Fruit fly (Drosophila melanogaster): Measurements from ENCODE around the gene CG32547.
A peak's percentile ranks its signal among the peaks of the same experiment; 100 is the strongest.

The CG32547 gene

DNA sequence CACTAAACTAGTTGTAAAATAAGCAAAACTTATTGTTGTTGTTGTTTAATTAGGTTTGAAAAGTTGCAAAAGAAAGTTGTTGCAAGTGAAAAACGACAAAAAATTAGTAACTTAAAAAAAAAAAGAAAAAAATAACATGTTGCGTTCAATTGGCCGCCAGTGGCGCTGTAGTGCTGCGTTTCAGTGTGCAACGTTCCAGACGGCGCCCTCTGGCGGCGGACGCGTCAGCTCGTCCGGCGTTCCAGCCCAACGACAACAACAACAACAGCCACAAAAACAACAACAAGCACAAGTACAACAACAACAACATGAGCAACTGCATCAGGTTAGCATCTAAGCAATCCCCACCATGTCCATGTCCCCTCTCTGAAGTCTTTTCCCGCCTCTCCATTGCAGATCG is 38.1 kb upstream of the CG32547 start (continued):
- TF ChIP-seq zf30C (GFP tag; optimal IDR thresholded peaks at IDR 0.05) (no peak), CG14050 (GFP tag; IDR thresholded peaks at IDR 0.05) (no peak), CG1647 (GFP tag; optimal IDR thresholded peaks at IDR 0.05) (no peak), CG6854 (GFP tag; optimal IDR thresholded peaks at IDR 0.05) (no peak), CG30403 (GFP tag; optimal IDR thresholded peaks at IDR 0.05) (peak; percentile 26), Dll (GFP tag; IDR thresholded peaks at IDR 0.05; ENCODE audit: partially characterized antibody) (no peak), CG6689 (GFP tag; IDR thresholded peaks at IDR 0.05) (peak; percentile 34; the same call in 1 of the 2 replicates), scrt (GFP tag; optimal IDR thresholded peaks at IDR 0.05) (no peak), Tbp (GFP tag; optimal IDR thresholded peaks at IDR 0.05) (no peak), br (optimal IDR thresholded peaks at IDR 0.05) (no peak), CG2202 (tag; optimal IDR thresholded peaks at IDR 0.05) (no peak), lab (GFP tag; optimal IDR thresholded peaks at IDR 0.05) (no peak), Dp (GFP tag; optimal IDR thresholded peaks at IDR 0.05) (no peak), bowl (GFP tag; IDR thresholded peaks at IDR 0.05) (no peak), CG17385 (GFP tag; optimal IDR thresholded peaks at IDR 0.05) (peak; percentile 29), CG8089 (GFP tag; optimal IDR thresholded peaks at IDR 0.05) (no peak), CG7786 (GFP tag; optimal IDR thresholded peaks at IDR 0.05) (no peak), CG14441 (GFP tag; IDR thresholded peaks at IDR 0.05) (0 out of 2 replicates have a peak, but pooled peaks have one; percentile 41), Xbp1 (GFP tag; optimal IDR thresholded peaks at IDR 0.05) (peak; percentile 57), CG34422 (GFP tag; IDR thresholded peaks at IDR 0.05) (0 out of 3 replicates have a peak, but pooled peaks have one; percentile 56), Gsc (GFP tag; IDR thresholded peaks at IDR 0.05) (no peak), Trl (optimal IDR thresholded peaks at IDR 0.05) (no peak), Trl (GFP tag; optimal IDR thresholded peaks at IDR 0.05) (peak; percentile 16), usp (GFP tag; optimal IDR thresholded peaks at IDR 0.05) (no peak), Side (GFP tag; optimal IDR thresholded peaks at IDR 0.05) (no peak), bcd (GFP tag; optimal IDR thresholded peaks at IDR 0.05) (peak; percentile 12), Max (GFP tag; optimal IDR thresholded peaks at IDR 0.05) (no peak), eve (GFP tag; optimal IDR thresholded peaks at IDR 0.05) (no peak), CG8944 (GFP tag; optimal IDR thresholded peaks at IDR 0.05) (peak; percentile 4), CG13123 (GFP tag; optimal IDR thresholded peaks at IDR 0.05) (no peak), gsb (GFP tag; IDR thresholded peaks at IDR 0.05) (no peak), NfI (GFP tag; optimal IDR thresholded peaks at IDR 0.05) (peak; percentile 49), Lhr (GFP tag; optimal IDR thresholded peaks at IDR 0.05) (peak; percentile 43), CG7271 (tag; optimal IDR thresholded peaks at IDR 0.05) (no peak), Mrtf (GFP tag; IDR thresholded peaks at IDR 0.05) (peak; percentile 57; the same call in 1 of the 3 replicates), ab (GFP tag; optimal IDR thresholded peaks at IDR 0.05) (no peak), Doc2 (GFP tag; IDR thresholded peaks at IDR 0.05) (no peak), vvl (GFP tag; IDR thresholded peaks at IDR 0.05) (peak; percentile 40; the same call in 1 of the 2 replicates), slbo (GFP tag; IDR thresholded peaks at IDR 0.05) (peak; percentile 39), Taf1 (GFP tag; IDR thresholded peaks at IDR 0.05) (no peak), Oli (tag; optimal IDR thresholded peaks at IDR 0.05) (peak; percentile 18), CG31365 (tag; optimal IDR thresholded peaks at IDR 0.05) (no peak), E2f1 (GFP tag; IDR thresholded peaks at IDR 0.05) (0 out of 2 replicates have a peak, but pooled peaks have one; percentile 12), NFAT (GFP tag; IDR thresholded peaks at IDR 0.05) (0 out of 2 replicates have a peak, but pooled peaks have one; percentile 11), kah (GFP tag; optimal IDR thresholded peaks at IDR 0.05) (no peak), cas (GFP tag; IDR thresholded peaks at IDR 0.05) (no peak), CG15011 (GFP tag; optimal IDR thresholded peaks at IDR 0.05) (no peak), trem (tag; optimal IDR thresholded peaks at IDR 0.05) (no peak), fd64A (GFP tag; optimal IDR thresholded peaks at IDR 0.05) (no peak), CG11093 (GFP tag; IDR thresholded peaks at IDR 0.05) (no peak), Elba2 (GFP tag; optimal IDR thresholded peaks at IDR 0.05) (peak; percentile 9), Atf6 (GFP tag; IDR thresholded peaks at IDR 0.05) (no peak), Hr39 (optimal IDR thresholded peaks at IDR 0.05) (no peak), CG12942 (GFP tag; optimal IDR thresholded peaks at IDR 0.05) (no peak)

Measured in whole organism, embryonic.